Fruit fly (Drosophila melanogaster): ENCODE results near the gene CG11842.

Gene CG11842

dm6 chr3R:29064682-29065100, 12.2 kb downstream of the CG11842 start:
- TF ChIP-seq OdsH (GFP tag; optimal IDR thresholded peaks at IDR 0.05) (peak; percentile 40), CG11294 (GFP tag; IDR thresholded peaks at IDR 0.05) (no peak), CG4318 (GFP tag; optimal IDR thresholded peaks at IDR 0.05) (no peak), CG1621 (tag; optimal IDR thresholded peaks at IDR 0.05) (peak; percentile 15), fkh (GFP tag; optimal IDR thresholded peaks at IDR 0.05) (no peak), fd85E (GFP tag; optimal IDR thresholded peaks at IDR 0.05) (no peak), Hr39 (GFP tag; optimal IDR thresholded peaks at IDR 0.05) (peak; percentile 28), CG3032 (tag; optimal IDR thresholded peaks at IDR 0.05) (peak; percentile 8), CG10669 (GFP tag; optimal IDR thresholded peaks at IDR 0.05) (peak; percentile 46), CG6276 (GFP tag; optimal IDR thresholded peaks at IDR 0.05) (peak; percentile 12), Smox (GFP tag; optimal IDR thresholded peaks at IDR 0.05) (no peak), CG6854 (GFP tag; optimal IDR thresholded peaks at IDR 0.05) (peak; percentile 10), CG6792 (GFP tag; optimal IDR thresholded peaks at IDR 0.05) (peak; percentile 35), acj6 (GFP tag; optimal IDR thresholded peaks at IDR 0.05) (peak; percentile 22), esn (GFP tag; optimal IDR thresholded peaks at IDR 0.05) (peak; percentile 44), svp (GFP tag) (peak; percentile 94), CG6163 (GFP tag; IDR thresholded peaks at IDR 0.05) (no peak), CG8319 (GFP tag; optimal IDR thresholded peaks at IDR 0.05) (peak; percentile 26), Sox102F (GFP tag; optimal IDR thresholded peaks at IDR 0.05) (peak; percentile 45), CG3919 (GFP tag; optimal IDR thresholded peaks at IDR 0.05) (peak; percentile 55), Ets96B (tag; optimal IDR thresholded peaks at IDR 0.05) (peak; percentile 33), CG10631 (GFP tag; optimal IDR thresholded peaks at IDR 0.05) (peak; percentile 18), Eip93F (GFP tag; optimal IDR thresholded peaks at IDR 0.05) (no peak), cyc (GFP tag; optimal IDR thresholded peaks at IDR 0.05) (peak; percentile 24), spab (GFP tag; optimal IDR thresholded peaks at IDR 0.05) (peak; percentile 12), Gug (GFP tag; IDR thresholded peaks at IDR 0.05) (no peak), CG11762 (GFP tag; optimal IDR thresholded peaks at IDR 0.05; ENCODE audit: insufficient read depth) (peak; percentile 33), lz (GFP tag; optimal IDR thresholded peaks at IDR 0.05) (peak; percentile 31), Met (GFP tag; optimal IDR thresholded peaks at IDR 0.05) (peak; percentile 30), CG7368 (GFP tag; optimal IDR thresholded peaks at IDR 0.05) (no peak), Blimp-1 (GFP tag; optimal IDR thresholded peaks at IDR 0.05) (peak; percentile 60), CG11902 (GFP tag; optimal IDR thresholded peaks at IDR 0.05) (no peak), Lpt (GFP tag; optimal IDR thresholded peaks at IDR 0.05) (peak; percentile 35), Hr38 (GFP tag; optimal IDR thresholded peaks at IDR 0.05) (no peak), vri (GFP tag; optimal IDR thresholded peaks at IDR 0.05) (peak; percentile 44), CG16779 (tag; optimal IDR thresholded peaks at IDR 0.05) (no peak), salr (GFP tag; optimal IDR thresholded peaks at IDR 0.05) (peak in 1 of 2 experiments; percentile 35), Eip75B (GFP tag; optimal IDR thresholded peaks at IDR 0.05) (peak; percentile 54), pdm3 (GFP tag; optimal IDR thresholded peaks at IDR 0.05) (peak; percentile 15), eg (GFP tag; IDR thresholded peaks at IDR 0.05) (no peak), CG8632 (GFP tag; optimal IDR thresholded peaks at IDR 0.05) (peak; percentile 43), Sox14 (GFP tag; optimal IDR thresholded peaks at IDR 0.05) (peak; percentile 23), achi (GFP tag; optimal IDR thresholded peaks at IDR 0.05) (peak; percentile 40), net (GFP tag; optimal IDR thresholded peaks at IDR 0.05) (peak; percentile 73), ss (GFP tag; optimal IDR thresholded peaks at IDR 0.05) (peak in 1 of 2 experiments; percentile 34), Sox15 (GFP tag; optimal IDR thresholded peaks at IDR 0.05) (no peak), topi (GFP tag; optimal IDR thresholded peaks at IDR 0.05) (peak; percentile 62), CG6808 (GFP tag; optimal IDR thresholded peaks at IDR 0.05) (peak; percentile 0), Ets21C (GFP tag; optimal IDR thresholded peaks at IDR 0.05) (no peak), fd59A (GFP tag; optimal IDR thresholded peaks at IDR 0.05) (no peak), CG32006 (GFP tag; optimal IDR thresholded peaks at IDR 0.05) (peak; percentile 52), CG9139 (GFP tag; optimal IDR thresholded peaks at IDR 0.05) (peak; percentile 29), Eip78C (GFP tag) (peak; percentile 85)

Data from whole organism, prepupa.